Worm (Caenorhabditis elegans) whole organism, late embryonic: ENCODE data around the gene F17H10.4.

Experiments used
- ama-1 ChIP-seq: fragments of 150-350 bp; optimal IDR thresholded peaks from 2 replicates; lab custom pipeline; 2014
- dve-1 ChIP-seq: sonication (generic microtip); optimal IDR thresholded peaks from 2 replicates; lab custom pipeline; 2017; ENCODE audit warnings: antibody characterized with exemption, mild to moderate bottlenecking, missing genetic modification characterization, missing compliant biosample characterization
- eyg-1 ChIP-seq: sonication (generic microtip); optimal IDR thresholded peaks from 2 replicates; lab custom pipeline; 2016; ENCODE audit warnings: missing genotype, missing genetic modification characterization, missing compliant biosample characterization
- fkh-10 ChIP-seq: fragments of 150-350 bp; optimal IDR thresholded peaks from 2 replicates; lab custom pipeline; 2014; ENCODE audit warnings: missing biosample characterization, missing genetic modification reagents, missing genetic modification characterization
- pha-4 ChIP-seq: fragments of 150-350 bp; optimal IDR thresholded peaks from 2 replicates; lab custom pipeline; 2018; ENCODE audit warnings: missing biosample characterization, missing genetic modification reagents, missing genetic modification characterization
- pqm-1 ChIP-seq: sonication (generic microtip); optimal IDR thresholded peaks from 2 replicates; lab custom pipeline; 2016; ENCODE audit warnings: missing genetic modification characterization, missing compliant biosample characterization

ce11 chrX:13126420-13126819 is at the start of gene F17H10.4:
- TF ChIP-seq fkh-10 (GFP tag; lab: Kevin White, UChicago) = no peak
- no peak for TF ChIP-seq dve-1
- no peak for TF ChIP-seq pqm-1 (tag; lab: Kevin White, UChicago)
- no peak for TF ChIP-seq eyg-1 (tag; lab: Kevin White, UChicago)
- no peak for TF ChIP-seq ama-1 (lab: Kevin White, UChicago)
- no peak for TF ChIP-seq pha-4 (tag; lab: Kevin White, UChicago)
